Fruit fly (Drosophila melanogaster) whole organism, embryonic: Measurements from ENCODE around the gene hfp.

Experiments used
- ATbp ChIP-seq: fragments of 200-800 bp; sonication (Bioruptor generic); optimal IDR thresholded peaks from 2 replicates; lab custom pipeline; 2017; ENCODE audit warnings: missing biosample characterization, mild to moderate bottlenecking, missing genetic modification characterization, missing genetic modification reagents
- Ada2b ChIP-seq: fragments of 200-800 bp; sonication (Bioruptor generic); IDR thresholded peaks from 2 replicates; pipeline ENCODE4 v1.3.6; 2022; ENCODE audit warnings: missing biosample characterization, missing genetic modification characterization
- Bgb ChIP-seq: fragments of 200-800 bp; sonication (Bioruptor generic); IDR thresholded peaks from 2 replicates; pipeline ENCODE4 v1.3.6; 2022; ENCODE audit warnings: missing biosample characterization, missing genetic modification characterization; ENCODE audit not compliant: partially characterized antibody
- C15 ChIP-seq: fragments of 200-800 bp; sonication (Bioruptor generic); IDR thresholded peaks from 3 replicates; pipeline ENCODE4 v1.3.6; 2022; ENCODE audit warnings: missing biosample characterization, missing genetic modification characterization
- CG10654 ChIP-seq: fragments of 200-800 bp; sonication (Bioruptor generic); optimal IDR thresholded peaks from 2 replicates; lab custom pipeline; 2016; ENCODE audit warnings: missing biosample characterization, missing genetic modification characterization
- CG10959 ChIP-seq: fragments of 200-800 bp; sonication (Bioruptor generic); IDR thresholded peaks from 2 replicates; pipeline ENCODE4 v1.3.6; 2022; ENCODE audit warnings: missing biosample characterization, missing genetic modification characterization
- CG11456 ChIP-seq: fragments of 200-800 bp; sonication (Bioruptor generic); IDR thresholded peaks from 3 replicates; pipeline ENCODE4 v1.3.6; 2022; ENCODE audit warnings: missing biosample characterization, missing genetic modification characterization
- CG12155 ChIP-seq: fragments of 200-800 bp; sonication (Bioruptor generic); optimal IDR thresholded peaks from 3 replicates; lab custom pipeline; 2016; ENCODE audit warnings: missing biosample characterization, missing genetic modification characterization
- CG15073 ChIP-seq: fragments of 200-800 bp; sonication (Bioruptor generic); optimal IDR thresholded peaks from 2 replicates; lab custom pipeline; 2016; ENCODE audit warnings: missing biosample characterization, missing genetic modification characterization
- CG15696 ChIP-seq: fragments of 200-800 bp; sonication (Bioruptor generic); optimal IDR thresholded peaks from 2 replicates; lab custom pipeline; 2019; ENCODE audit warnings: missing biosample characterization, mild to moderate bottlenecking, missing genetic modification characterization, moderate library complexity
- CG17359 ChIP-seq: fragments of 200-800 bp; sonication (Bioruptor generic); optimal IDR thresholded peaks from 3 replicates; lab custom pipeline; 2018; ENCODE audit warnings: missing biosample characterization, mild to moderate bottlenecking, missing genetic modification characterization, moderate library complexity
- CG2199 ChIP-seq: fragments of 200-800 bp; sonication (Bioruptor generic); IDR thresholded peaks from 3 replicates; pipeline ENCODE4 v1.3.6; 2022; ENCODE audit warnings: missing biosample characterization, missing genetic modification characterization
- CG30403 ChIP-seq: fragments of 200-800 bp; sonication (Bioruptor generic); optimal IDR thresholded peaks from 3 replicates; lab custom pipeline; 2016; ENCODE audit warnings: missing biosample characterization, missing genetic modification characterization
- CG32772 ChIP-seq: fragments of 200-800 bp; sonication (Bioruptor generic); IDR thresholded peaks from 2 replicates; pipeline ENCODE4 v1.3.6; 2022; ENCODE audit warnings: missing biosample characterization, missing genetic modification characterization
- CG6175 ChIP-seq: fragments of 200-800 bp; sonication (Bioruptor generic); IDR thresholded peaks from 3 replicates; pipeline ENCODE4 v1.3.6; 2022; ENCODE audit warnings: missing biosample characterization, missing genetic modification characterization
- CG6791 ChIP-seq: fragments of 200-800 bp; sonication (Bioruptor generic); IDR thresholded peaks from 3 replicates; pipeline ENCODE4 v1.3.6; 2022; ENCODE audit warnings: missing biosample characterization, missing genetic modification characterization; ENCODE audit not compliant: partially characterized antibody
- CG8765 ChIP-seq: fragments of 200-800 bp; sonication (Bioruptor generic); IDR thresholded peaks from 2 replicates; pipeline ENCODE4 v1.3.6; 2022; ENCODE audit warnings: missing biosample characterization, missing genetic modification characterization
- CG9727 ChIP-seq: fragments of 200-800 bp; sonication (Bioruptor generic); optimal IDR thresholded peaks from 3 replicates; lab custom pipeline; 2017; ENCODE audit warnings: missing biosample characterization, mild to moderate bottlenecking, missing genetic modification characterization
- CoRest ChIP-seq: fragments of 200-800 bp; sonication (Bioruptor generic); optimal IDR thresholded peaks from 3 replicates; lab custom pipeline; 2018; ENCODE audit warnings: missing biosample characterization, mild to moderate bottlenecking, missing genetic modification characterization, moderate library complexity
- D19B ChIP-seq: fragments of 200-800 bp; sonication (Bioruptor generic); optimal IDR thresholded peaks from 2 replicates; lab custom pipeline; 2017; ENCODE audit warnings: missing biosample characterization, mild to moderate bottlenecking, missing genetic modification characterization
- Dbx ChIP-seq: fragments of 200-800 bp; sonication (Bioruptor generic); IDR thresholded peaks from 3 replicates; pipeline ENCODE4 v1.3.6; 2022; ENCODE audit warnings: missing biosample characterization, missing genetic modification characterization
- Dip3 ChIP-seq: fragments of 200-800 bp; sonication (Bioruptor generic); optimal IDR thresholded peaks from 3 replicates; lab custom pipeline; 2016; ENCODE audit warnings: missing biosample characterization, missing genetic modification characterization
- HHEX ChIP-seq: fragments of 200-800 bp; sonication (Bioruptor generic); optimal IDR thresholded peaks from 3 replicates; lab custom pipeline; 2017; ENCODE audit warnings: missing biosample characterization, mild to moderate bottlenecking, missing genetic modification characterization, missing genetic modification reagents
- Hmr ChIP-seq: fragments of 200-800 bp; sonication (Bioruptor generic); optimal IDR thresholded peaks from 3 replicates; lab custom pipeline; 2017; ENCODE audit warnings: mild to moderate bottlenecking, missing biosample characterization, missing genetic modification reagents, missing genetic modification characterization
- Lim3 ChIP-seq: fragments of 200-800 bp; sonication (Bioruptor generic); IDR thresholded peaks from 2 replicates; pipeline ENCODE4 v1.3.6; 2022; ENCODE audit warnings: missing biosample characterization, missing genetic modification characterization
- Nf-YB ChIP-seq: fragments of 200-800 bp; sonication (Bioruptor generic); optimal IDR thresholded peaks from 3 replicates; lab custom pipeline; 2019; ENCODE audit warnings: missing biosample characterization, mild to moderate bottlenecking, missing genetic modification characterization, moderate library complexity
- Nf-YC ChIP-seq: fragments of 200-800 bp; optimal IDR thresholded peaks from 3 replicates; lab custom pipeline; 2019; ENCODE audit warnings: missing biosample characterization, mild to moderate bottlenecking, missing genetic modification characterization, moderate library complexity
- Oaz ChIP-seq: fragments of 200-800 bp; sonication (Bioruptor generic); IDR thresholded peaks from 2 replicates; pipeline ENCODE4 v1.3.6; 2022; ENCODE audit warnings: missing biosample characterization, missing genetic modification characterization
- Oli ChIP-seq: fragments of 200-800 bp; sonication (Bioruptor generic); optimal IDR thresholded peaks from 2 replicates; lab custom pipeline; 2018; ENCODE audit warnings: missing biosample characterization, mild to moderate bottlenecking, missing genetic modification characterization, moderate library complexity
- PHDP ChIP-seq: fragments of 200-800 bp; sonication (Bioruptor generic); optimal IDR thresholded peaks from 3 replicates; lab custom pipeline; 2018; ENCODE audit warnings: missing biosample characterization, mild to moderate bottlenecking, missing genetic modification characterization, moderate library complexity
- Rx ChIP-seq: fragments of 200-800 bp; sonication (Bioruptor generic); IDR thresholded peaks from 2 replicates; pipeline ENCODE4 v1.3.6; 2022; ENCODE audit warnings: missing biosample characterization, missing genetic modification characterization
- amos ChIP-seq: fragments of 200-800 bp; sonication (Bioruptor generic); IDR thresholded peaks from 2 replicates; pipeline ENCODE4 v1.3.6; 2022; ENCODE audit warnings: missing biosample characterization, missing genetic modification characterization; ENCODE audit not compliant: partially characterized antibody
- bbx ChIP-seq: fragments of 200-800 bp; sonication (Bioruptor generic); IDR thresholded peaks from 2 replicates; pipeline ENCODE4 v1.3.6; 2022; ENCODE audit warnings: missing biosample characterization, missing genetic modification characterization; ENCODE audit not compliant: partially characterized antibody
- cas ChIP-seq: fragments of 200-800 bp; sonication (Bioruptor generic); IDR thresholded peaks from 2 replicates; pipeline ENCODE4 v1.3.6; 2022; ENCODE audit warnings: missing biosample characterization, missing genetic modification characterization
- chn ChIP-seq: fragments of 200-800 bp; sonication (Bioruptor generic); optimal IDR thresholded peaks from 2 replicates; lab custom pipeline; 2016; ENCODE audit warnings: missing biosample characterization, missing genetic modification characterization
- crol ChIP-seq: fragments of 200-800 bp; sonication (Bioruptor generic); IDR thresholded peaks from 2 replicates; pipeline ENCODE4 v1.3.6; 2022; ENCODE audit warnings: missing biosample characterization, missing genetic modification characterization
- fd102C ChIP-seq: fragments of 200-800 bp; sonication (Bioruptor generic); optimal IDR thresholded peaks from 2 replicates; lab custom pipeline; 2018; ENCODE audit warnings: missing biosample characterization, mild to moderate bottlenecking, missing genetic modification characterization, moderate library complexity
- fd96Cb ChIP-seq: fragments of 200-800 bp; sonication (Bioruptor generic); optimal IDR thresholded peaks from 2 replicates; lab custom pipeline; 2018; ENCODE audit warnings: missing biosample characterization, mild to moderate bottlenecking, missing genetic modification characterization, moderate library complexity
- fu2 ChIP-seq: fragments of 200-800 bp; sonication (Bioruptor generic); optimal IDR thresholded peaks from 2 replicates; lab custom pipeline; 2016; ENCODE audit warnings: missing biosample characterization, missing genetic modification characterization
- insv ChIP-seq, 2 experiments: fragments of 200-800 bp; sonication (Bioruptor generic); optimal IDR thresholded peaks; 3 replicates each; lab custom pipeline; 2016 to 2018; ENCODE audit warnings: missing biosample characterization in 2 of 2, missing genetic modification characterization in 2 of 2
- lab ChIP-seq: fragments of 200-800 bp; sonication (Bioruptor generic); optimal IDR thresholded peaks from 3 replicates; lab custom pipeline; 2017; ENCODE audit warnings: missing biosample characterization, missing genetic modification characterization, mild to moderate bottlenecking, moderate library complexity, missing genetic modification reagents
- org-1 ChIP-seq: fragments of 200-800 bp; sonication (Bioruptor generic); optimal IDR thresholded peaks from 2 replicates; lab custom pipeline; 2017; ENCODE audit warnings: missing biosample characterization, missing genetic modification characterization
- run ChIP-seq: fragments of 200-800 bp; sonication (Bioruptor generic); optimal IDR thresholded peaks from 3 replicates; lab custom pipeline; 2018; ENCODE audit warnings: missing biosample characterization, mild to moderate bottlenecking, missing genetic modification characterization
- schlank ChIP-seq: fragments of 200-800 bp; sonication (Bioruptor generic); optimal IDR thresholded peaks from 2 replicates; lab custom pipeline; 2018; ENCODE audit warnings: missing biosample characterization, mild to moderate bottlenecking, missing genetic modification characterization
- sens-2 ChIP-seq: fragments of 200-800 bp; sonication (Bioruptor generic); IDR thresholded peaks from 2 replicates; pipeline ENCODE4 v1.3.6; 2022; ENCODE audit warnings: missing biosample characterization, missing genetic modification characterization
- slp2 ChIP-seq: fragments of 200-800 bp; sonication (Bioruptor generic); optimal IDR thresholded peaks from 2 replicates; lab custom pipeline; 2016; ENCODE audit warnings: missing biosample characterization, missing genetic modification characterization
- tup ChIP-seq: fragments of 200-800 bp; sonication (Bioruptor generic); optimal IDR thresholded peaks from 2 replicates; lab custom pipeline; 2016; ENCODE audit warnings: missing biosample characterization, mild to moderate bottlenecking, missing genetic modification characterization, moderate library complexity
- zf30C ChIP-seq: fragments of 200-800 bp; sonication (Bioruptor generic); optimal IDR thresholded peaks from 3 replicates; lab custom pipeline; 2018; ENCODE audit warnings: missing biosample characterization, mild to moderate bottlenecking, missing genetic modification characterization
- zfh2 ChIP-seq: fragments of 200-800 bp; sonication (Bioruptor generic); optimal IDR thresholded peaks from 2 replicates; lab custom pipeline; 2016; ENCODE audit warnings: missing biosample characterization, missing genetic modification characterization

Gene hfp

dm6 chr3L:1478998-1479680, 23.3 kb downstream of the hfp start (continued):
- no peak for TF ChIP-seq CG10654 (GFP tag; lab: Kevin White, UChicago)
- TF ChIP-seq CoRest (tag; lab: Kevin White, UChicago) = peak; percentile 56
- no peak for TF ChIP-seq C15 (GFP tag; lab: Robert Waterston, UW)
- peak; percentile 27 for TF ChIP-seq CG12155 (GFP tag; lab: Kevin White, UChicago)
- TF ChIP-seq run = no peak
- TF ChIP-seq PHDP = no peak
- no peak for TF ChIP-seq CG15073
- no peak for TF ChIP-seq CG6791 (GFP tag; lab: Robert Waterston, UW)
- peak; percentile 94 for TF ChIP-seq CG10959 (GFP tag; lab: Robert Waterston, UW)
- peak; percentile 50 for TF ChIP-seq CG30403 (GFP tag; lab: Kevin White, UChicago)
- peak; percentile 92 for TF ChIP-seq CG15696 (tag; lab: Kevin White, UChicago)
- peak; percentile 53 for TF ChIP-seq tup (GFP tag; lab: Kevin White, UChicago)
- no peak for TF ChIP-seq schlank (tag; lab: Kevin White, UChicago)
- TF ChIP-seq chn (GFP tag; lab: Kevin White, UChicago) = peak; percentile 72
- TF ChIP-seq cas (GFP tag; lab: Robert Waterston, UW) = no peak
- no peak for TF ChIP-seq amos (GFP tag; lab: Robert Waterston, UW)
- TF ChIP-seq Rx (GFP tag; lab: Robert Waterston, UW) = peak; percentile 76
- peak; percentile 60 for TF ChIP-seq org-1 (GFP tag; lab: Kevin White, UChicago)
- peak; percentile 28 for TF ChIP-seq Nf-YB
- 0 out of 2 replicates have a peak, but pooled peaks have one; percentile 30 for TF ChIP-seq Oaz (GFP tag; lab: Robert Waterston, UW)
- TF ChIP-seq crol (GFP tag; lab: Robert Waterston, UW) = no peak
- TF ChIP-seq Oli (tag; lab: Kevin White, UChicago) = peak; percentile 65
- TF ChIP-seq Dip3 (GFP tag; lab: Kevin White, UChicago) = peak; percentile 16
- no peak for TF ChIP-seq CG6175 (GFP tag; lab: Robert Waterston, UW)
- no peak for TF ChIP-seq D19B (GFP tag; lab: Kevin White, UChicago)
- TF ChIP-seq fd102C (GFP tag; lab: Kevin White, UChicago) = peak; percentile 97
- TF ChIP-seq fu2 = no peak
- no peak for TF ChIP-seq Lim3 (GFP tag; lab: Robert Waterston, UW)
- no peak for TF ChIP-seq HHEX
- TF ChIP-seq zfh2 (GFP tag; lab: Kevin White, UChicago) = no peak
- no peak for TF ChIP-seq CG17359
- no peak for TF ChIP-seq bbx
- TF ChIP-seq fd96Cb (tag; lab: Kevin White, UChicago) = peak; percentile 41
- peak; percentile 57; the same call in 1 of the 2 replicates for TF ChIP-seq sens-2 (GFP tag; lab: Robert Waterston, UW)
- no peak for TF ChIP-seq ATbp
- TF ChIP-seq CG8765 (GFP tag; lab: Robert Waterston, UW) = peak; percentile 95
- no peak for TF ChIP-seq Dbx (GFP tag; lab: Robert Waterston, UW)
- TF ChIP-seq CG9727 (GFP tag; lab: Kevin White, UChicago) = no peak
- TF ChIP-seq Ada2b (GFP tag; lab: Robert Waterston, UW) = peak; percentile 69; the same call in 1 of the 2 replicates
- no peak for TF ChIP-seq insv (GFP tag; optimal IDR thresholded peaks at IDR 0.05; lab: Kevin White, UChicago)
- TF ChIP-seq lab (GFP tag; lab: Kevin White, UChicago) = peak; percentile 12
- peak; percentile 46; the same call in 1 of the 2 replicates for TF ChIP-seq CG32772 (GFP tag; lab: Robert Waterston, UW)
- TF ChIP-seq slp2 (GFP tag; lab: Kevin White, UChicago) = peak; percentile 48
- no peak for TF ChIP-seq Bgb (GFP tag; lab: Robert Waterston, UW)
- TF ChIP-seq CG2199 = 0 out of 3 replicates have a peak, but pooled peaks have one; percentile 48
- TF ChIP-seq zf30C (GFP tag; lab: Kevin White, UChicago) = no peak
- TF ChIP-seq Hmr (GFP tag; lab: Kevin White, UChicago) = no peak
- TF ChIP-seq CG11456 (GFP tag; lab: Robert Waterston, UW) = peak; percentile 64; the same call in 1 of the 3 replicates
- TF ChIP-seq Nf-YC = no peak
